Worm (Caenorhabditis elegans): ENCODE data around the gene srj-29.
A peak's percentile ranks its signal among the peaks of the same experiment; 100 is the strongest.

The srj-29 gene

DNA sequence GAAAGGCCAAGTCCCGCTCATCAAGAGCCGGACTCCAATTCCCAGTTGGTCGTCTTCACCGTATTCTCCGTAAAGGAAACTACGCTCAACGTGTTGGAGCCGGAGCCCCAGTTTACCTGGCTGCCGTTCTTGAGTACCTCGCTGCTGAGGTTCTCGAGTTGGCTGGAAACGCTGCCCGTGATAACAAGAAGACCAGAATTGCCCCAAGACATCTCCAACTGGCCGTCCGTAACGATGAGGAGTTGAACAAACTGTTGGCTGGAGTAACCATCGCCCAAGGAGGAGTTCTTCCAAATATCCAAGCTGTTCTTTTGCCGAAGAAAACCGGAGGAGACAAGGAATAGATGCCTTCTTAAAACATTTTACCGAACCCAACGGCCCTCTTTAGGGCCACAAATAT, 34.6 kb upstream of the srj-29 start:
- peak; percentile 31; the same call in 1 of the 2 replicates for TF ChIP-seq ekl-4 (GFP tag; IDR thresholded peaks at IDR 0.05)

- TF ChIP-seq Y79H2A.3 (GFP tag; conservative IDR thresholded peaks at IDR 0.05) (no peak), F37B4.10 (GFP tag; IDR thresholded peaks at IDR 0.05) (no peak), B0261.1 (tag; optimal IDR thresholded peaks at IDR 0.05) (no peak), egrh-3 (GFP tag; IDR thresholded peaks at IDR 0.05) (no peak), B0035.1 (tag; optimal IDR thresholded peaks at IDR 0.05) (no peak), mxl-1 (tag; optimal IDR thresholded peaks at IDR 0.05) (no peak), die-1 (tag; optimal IDR thresholded peaks at IDR 0.05) (no peak), ceh-27 (GFP tag; optimal IDR thresholded peaks at IDR 0.05) (no peak), let-526 (GFP tag; IDR thresholded peaks at IDR 0.05) (no peak), F39B2.1 (GFP tag; IDR thresholded peaks at IDR 0.05) (no peak), zim-3 (tag; optimal IDR thresholded peaks at IDR 0.05) (no peak), C06A6.2 (GFP tag; conservative IDR thresholded peaks at IDR 0.05) (no peak), nfya-1 (tag; optimal IDR thresholded peaks at IDR 0.05; ENCODE audit: borderline replicate concordance, insufficient read depth) (no peak), dox-1 (GFP tag; IDR thresholded peaks at IDR 0.05) (no peak), somi-1 (GFP tag; optimal IDR thresholded peaks at IDR 0.05) (no peak), ztf-3 (GFP tag; optimal IDR thresholded peaks at IDR 0.05) (no peak), ztf-22 (GFP tag; optimal IDR thresholded peaks at IDR 0.05) (no peak), sdz-38 (tag; optimal IDR thresholded peaks at IDR 0.05) (no peak), bed-2 (GFP tag; IDR thresholded peaks at IDR 0.05) (no peak)
Measured at ce11 chrV:16041412-16041811, 34.0 kb upstream of the srj-29 start.

- TF ChIP-seq zfh-2 (GFP tag; conservative IDR thresholded peaks at IDR 0.05): peak; percentile 58; the same call in 1 of the 2 replicates
- 0 out of 2 replicates have a peak, but pooled peaks have one; percentile 35 for TF ChIP-seq hsf-1 (GFP tag; IDR thresholded peaks at IDR 0.05)
- peak; percentile 63; the same call in 1 of the 2 replicates for TF ChIP-seq egrh-3 (GFP tag; IDR thresholded peaks at IDR 0.05)
- TF ChIP-seq nfyb-1 (GFP tag; IDR thresholded peaks at IDR 0.05): 0 out of 2 replicates have a peak, but pooled peaks have one; percentile 9
Measured at ce11 chrV:16041925-16042742, 33.3 kb upstream of the srj-29 start, which contains the start of the genes his-2 and his-1. his-2 (minus strand) TSS chrV:16042283. his-1 (plus strand) TSS chrV:16042520.

DNA sequence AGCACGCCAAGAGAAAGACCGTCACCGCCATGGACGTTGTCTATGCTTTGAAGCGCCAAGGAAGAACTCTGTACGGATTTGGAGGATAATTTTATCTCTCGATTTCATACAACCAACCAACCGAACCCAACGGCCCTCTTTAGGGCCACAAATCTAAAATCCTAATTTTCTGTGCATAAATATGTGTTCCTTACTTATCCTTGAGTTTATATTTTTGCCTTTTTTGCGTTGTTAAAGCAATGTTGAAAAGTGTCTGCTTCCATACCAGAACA, 32.8 kb upstream of the srj-29 start:
- TF ChIP-seq nhr-120 (GFP tag; IDR thresholded peaks at IDR 0.05): 0 out of 2 replicates have a peak, but pooled peaks have one; percentile 50
- TF ChIP-seq lin-40 (tag; optimal IDR thresholded peaks at IDR 0.05): no peak
- 0 out of 2 replicates have a peak, but pooled peaks have one; percentile 17 for TF ChIP-seq Y56A3A.18 (GFP tag; IDR thresholded peaks at IDR 0.05)
- TF ChIP-seq ztf-25 (GFP tag; IDR thresholded peaks at IDR 0.05): 0 out of 2 replicates have a peak, but pooled peaks have one; percentile 7

DNA sequence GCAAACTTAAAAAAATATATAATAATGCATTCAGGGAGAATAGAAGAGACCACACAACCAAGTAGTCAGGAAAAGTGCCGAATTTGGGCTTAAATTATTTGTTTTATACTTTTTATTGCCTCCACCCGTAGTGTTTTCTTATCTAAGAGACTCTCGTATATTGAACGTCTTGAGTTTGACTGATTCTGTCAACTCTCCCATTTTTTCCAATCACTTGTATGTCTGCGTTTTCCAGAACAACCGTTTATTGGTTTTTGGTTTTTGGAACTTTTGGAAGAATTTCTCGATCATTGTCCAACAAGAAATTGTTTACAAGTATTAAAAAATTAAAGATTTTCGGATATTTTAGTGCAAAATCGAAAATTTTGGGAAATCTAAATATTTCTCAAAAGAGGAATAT, 31.8 kb upstream of the srj-29 start:
- TF ChIP-seq nhr-80 (tag; optimal IDR thresholded peaks at IDR 0.05): peak; percentile 73
- TF ChIP-seq Y53F4B.3 (GFP tag; IDR thresholded peaks at IDR 0.05): no peak

DNA sequence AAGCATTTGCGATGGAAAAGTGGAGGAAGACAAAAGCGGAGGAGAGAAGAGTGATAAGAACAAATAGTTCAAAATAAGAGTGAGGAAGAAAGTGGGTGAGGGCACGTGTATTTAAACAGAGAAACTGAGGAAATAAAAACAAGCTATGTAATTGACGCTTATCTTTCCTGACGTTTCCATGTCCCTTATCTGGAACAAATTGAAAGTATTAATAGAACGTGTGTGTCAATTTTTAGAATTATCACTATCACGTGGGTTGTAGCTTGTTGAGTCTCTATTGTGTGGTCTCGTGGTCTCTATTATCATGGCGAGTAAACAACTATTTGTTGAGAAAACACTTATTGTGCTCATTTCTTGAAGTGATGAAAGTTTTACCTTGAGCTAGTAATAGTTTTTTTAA, 29.6 kb upstream of the srj-29 start, which contains the start of gene T10C6.15:
Gene T10C6.15 (minus strand): TSS at position 104 of the 400 bp plus-strand sequence.
- TF ChIP-seq atf-7 (tag; optimal IDR thresholded peaks at IDR 0.05) (peak; percentile 66), let-607 (tag; optimal IDR thresholded peaks at IDR 0.05) (peak in 1 of 2 experiments; percentile 38), hmg-20 (GFP tag; IDR thresholded peaks at IDR 0.05) (no peak), ztf-22 (GFP tag; optimal IDR thresholded peaks at IDR 0.05) (peak; percentile 71), fkh-3 (tag; optimal IDR thresholded peaks at IDR 0.05) (no peak), egl-44 (GFP tag; IDR thresholded peaks at IDR 0.05) (0 out of 2 replicates have a peak, but pooled peaks have one; percentile 51), nhr-90 (tag; optimal IDR thresholded peaks at IDR 0.05) (no peak), D2030.7 (GFP tag; IDR thresholded peaks at IDR 0.05) (no peak), pha-4 (tag; optimal IDR thresholded peaks at IDR 0.05) (peak; percentile 70), B0261.1 (tag; optimal IDR thresholded peaks at IDR 0.05) (no peak), ztf-26 (tag; optimal IDR thresholded peaks at IDR 0.05) (no peak), K12H6.12 (tag; optimal IDR thresholded peaks at IDR 0.05) (no peak), tbp1 (GFP tag; optimal IDR thresholded peaks at IDR 0.05) (peak; percentile 48)

All from whole organism, young adult.